Worm (Caenorhabditis elegans) whole organism, L4 larva: ENCODE data around the gene klo-1.

Source experiments
- T26A8.4 ChIP-seq: fragments of 200-800 bp; sonication (Bioruptor generic); IDR thresholded peaks from 2 replicates; pipeline ENCODE4 v1.3.6; 2022; ENCODE audit warnings: missing genetic modification characterization, missing compliant biosample characterization
- ZK337.2 ChIP-seq: fragments of 200-800 bp; sonication (Bioruptor generic); IDR thresholded peaks from 2 replicates; pipeline ENCODE4 v1.3.6; 2022; ENCODE audit warnings: missing genetic modification reagents, missing genetic modification characterization, missing compliant biosample characterization
- aly-2 ChIP-seq: sonication (generic microtip); optimal IDR thresholded peaks from 2 replicates; lab custom pipeline; 2018; ENCODE audit warnings: missing biosample characterization, missing genetic modification characterization
- ama-1 ChIP-seq: fragments of 150-350 bp; optimal IDR thresholded peaks from 2 replicates; lab custom pipeline; 2014; ENCODE audit warnings: inconsistent platforms, mixed read lengths
- ceh-20 ChIP-seq: fragments of 200-800 bp; sonication (Bioruptor generic); IDR thresholded peaks from 2 replicates; pipeline ENCODE4 v1.3.6; 2022; ENCODE audit warnings: missing genetic modification reagents, missing genetic modification characterization, missing compliant biosample characterization
- daf-16 ChIP-seq, 3 experiments: sonication (generic microtip); optimal IDR thresholded peaks; 2 replicates each; lab custom pipeline; 2016 to 2017; ENCODE audit warnings: missing genetic modification characterization in 3 of 3, missing genetic modification reagents in 3 of 3, mild to moderate bottlenecking in 2 of 3, missing compliant biosample characterization in 2 of 3, missing biosample characterization in 1 of 3, moderate library complexity in 1 of 3
- daf-19 ChIP-seq: fragments of 200-800 bp; sonication (Bioruptor generic); conservative IDR thresholded peaks from 2 replicates; pipeline ENCODE4 v1.3.6; 2022; ENCODE audit warnings: missing genetic modification characterization, missing compliant biosample characterization
- dmd-6 ChIP-seq: fragments of 200-800 bp; sonication (Bioruptor generic); IDR thresholded peaks from 2 replicates; pipeline ENCODE4 v1.3.6; 2022; ENCODE audit warnings: missing genetic modification reagents, missing genetic modification characterization, missing compliant biosample characterization
- dmd-9 ChIP-seq: fragments of 200-800 bp; sonication (Bioruptor generic); IDR thresholded peaks from 2 replicates; pipeline ENCODE4 v1.3.6; 2022; ENCODE audit warnings: missing genetic modification reagents, missing genetic modification characterization, missing compliant biosample characterization
- egl-43 ChIP-seq: fragments of 200-800 bp; sonication (Bioruptor generic); IDR thresholded peaks from 2 replicates; pipeline ENCODE4 v1.3.6; 2022; ENCODE audit warnings: missing genetic modification reagents, missing genetic modification characterization, missing compliant biosample characterization
- fkh-10 ChIP-seq: fragments of 150-350 bp; optimal IDR thresholded peaks from 2 replicates; lab custom pipeline; 2014; ENCODE audit warnings: missing biosample characterization, missing genetic modification reagents, missing genetic modification characterization
- hif-1 ChIP-seq, 2 experiments: sonication (generic microtip); optimal IDR thresholded peaks; 2 replicates each; lab custom pipeline; 2016 to 2017; ENCODE audit warnings: missing compliant biosample characterization in 2 of 2, missing genetic modification characterization in 2 of 2, missing genetic modification reagents in 2 of 2, missing genotype in 2 of 2, mild to moderate bottlenecking in 1 of 2
- hlh-11 ChIP-seq: fragments of 200-800 bp; sonication (Bioruptor generic); optimal IDR thresholded peaks from 2 replicates; lab custom pipeline; 2018; ENCODE audit warnings: mild to moderate bottlenecking, missing genetic modification characterization, missing compliant biosample characterization
- hlh-30 ChIP-seq: sonication (generic microtip); optimal IDR thresholded peaks from 2 replicates; lab custom pipeline; 2017; ENCODE audit warnings: antibody characterized with exemption, mild to moderate bottlenecking, missing genetic modification characterization, missing compliant biosample characterization; ENCODE audit not compliant: insufficient read depth
- hmg-1.1 ChIP-seq: fragments of 200-800 bp; sonication (Bioruptor generic); IDR thresholded peaks from 2 replicates; pipeline ENCODE4 v1.3.6; 2022; ENCODE audit warnings: missing genetic modification reagents, missing genetic modification characterization, missing compliant biosample characterization
- lim-7 ChIP-seq: fragments of 200-800 bp; sonication (Bioruptor generic); IDR thresholded peaks from 2 replicates; pipeline ENCODE4 v1.3.6; 2022; ENCODE audit warnings: missing genetic modification characterization, missing compliant biosample characterization
- lin-13 ChIP-seq: fragments of 150-350 bp; optimal IDR thresholded peaks from 2 replicates; lab custom pipeline; 2014; ENCODE audit warnings: missing biosample characterization, missing genetic modification reagents, missing genetic modification characterization
- lin-38 ChIP-seq: fragments of 200-800 bp; sonication (Bioruptor generic); IDR thresholded peaks from 2 replicates; pipeline ENCODE4 v1.3.6; 2022; ENCODE audit warnings: missing genetic modification reagents, missing genetic modification characterization, missing compliant biosample characterization
- lin-39 ChIP-seq: fragments of 150-350 bp; optimal IDR thresholded peaks from 2 replicates; lab custom pipeline; 2014; ENCODE audit warnings: missing biosample characterization, missing genetic modification reagents, missing genetic modification characterization
- mdl-1 ChIP-seq, 2 experiments: fragments of 150-350 bp in 1 of 2; sonication (generic microtip) in 1 of 2; optimal IDR thresholded peaks; 2 replicates each; lab custom pipeline; 2014 to 2017; ENCODE audit warnings: missing biosample characterization in 2 of 2, missing genetic modification characterization in 2 of 2
- nhr-10 ChIP-seq: fragments of 150-350 bp; optimal IDR thresholded peaks from 2 replicates; lab custom pipeline; 2014; ENCODE audit warnings: missing biosample characterization, missing genetic modification characterization
- nhr-11 ChIP-seq: fragments of 150-350 bp; optimal IDR thresholded peaks from 2 replicates; lab custom pipeline; 2014; ENCODE audit warnings: missing biosample characterization, missing genetic modification characterization
- nhr-237 ChIP-seq: sonication (generic microtip); optimal IDR thresholded peaks from 2 replicates; lab custom pipeline; 2017; ENCODE audit warnings: missing biosample characterization, missing genetic modification characterization
- nhr-42 ChIP-seq: fragments of 200-800 bp; sonication (Bioruptor generic); IDR thresholded peaks from 2 replicates; pipeline ENCODE4 v1.3.6; 2022; ENCODE audit warnings: missing genetic modification characterization, missing compliant biosample characterization
- pha-4 ChIP-seq, 2 experiments: fragments of 150-350 bp in 1 of 2; fragments of 200-800 bp in 1 of 2; sonication (Bioruptor generic) in 1 of 2; IDR thresholded peaks in 1 of 2; optimal IDR thresholded peaks in 1 of 2; 2 replicates each; pipeline versions ENCODE4 v1.3.6 to Lab custom; 2014 to 2022; ENCODE audit warnings: missing genetic modification characterization in 2 of 2, missing genetic modification reagents in 2 of 2, missing biosample characterization in 1 of 2, missing compliant biosample characterization in 1 of 2
- set-16 ChIP-seq: fragments of 200-800 bp; sonication (Bioruptor generic); IDR thresholded peaks from 2 replicates; pipeline ENCODE4 v1.3.6; 2022; ENCODE audit warnings: missing genetic modification reagents, missing genetic modification characterization, missing compliant biosample characterization
- skn-1 ChIP-seq: fragments of 150-350 bp; optimal IDR thresholded peaks from 2 replicates; lab custom pipeline; 2014; ENCODE audit warnings: missing biosample characterization, missing genetic modification characterization
- spr-1 ChIP-seq: sonication (generic microtip); optimal IDR thresholded peaks from 2 replicates; lab custom pipeline; 2016; ENCODE audit warnings: mild to moderate bottlenecking, missing genetic modification characterization, missing compliant biosample characterization
- tra-1 ChIP-seq: fragments of 200-800 bp; sonication (Bioruptor generic); IDR thresholded peaks from 2 replicates; pipeline ENCODE4 v1.3.6; 2022; ENCODE audit warnings: missing genetic modification reagents, missing genetic modification characterization, missing compliant biosample characterization
- unc-62 ChIP-seq, 3 experiments: fragments of 150-350 bp in 1 of 3; sonication (generic microtip); optimal IDR thresholded peaks in 2 of 3; peaks in 1 of 3; 1 replicate in 1 of 3; 2 replicates in 2 of 3; lab custom pipeline; 2014 to 2017; ENCODE audit warnings: missing biosample characterization in 3 of 3, missing genetic modification characterization in 3 of 3, missing genetic modification reagents in 3 of 3, missing genotype in 1 of 3
- vab-7 ChIP-seq: fragments of 200-800 bp; sonication (Bioruptor generic); IDR thresholded peaks from 2 replicates; pipeline ENCODE4 v1.3.6; 2022; ENCODE audit warnings: missing genetic modification reagents, missing genetic modification characterization, missing compliant biosample characterization
- zfp-2 ChIP-seq: sonication (generic microtip); optimal IDR thresholded peaks from 2 replicates; lab custom pipeline; 2016; ENCODE audit warnings: mild to moderate bottlenecking, missing genetic modification characterization, missing compliant biosample characterization
- zip-11 ChIP-seq: fragments of 200-800 bp; sonication (Bioruptor generic); IDR thresholded peaks from 2 replicates; pipeline ENCODE4 v1.3.6; 2022; ENCODE audit warnings: missing genetic modification characterization, missing compliant biosample characterization
- zip-2 ChIP-seq: fragments of 150-350 bp; optimal IDR thresholded peaks from 2 replicates; lab custom pipeline; 2014; ENCODE audit warnings: missing biosample characterization, missing genetic modification characterization
- ztf-11 ChIP-seq: fragments of 150-350 bp; optimal IDR thresholded peaks from 2 replicates; lab custom pipeline; 2014; ENCODE audit warnings: missing biosample characterization, missing genetic modification characterization

klo-1 gene

ce11 chrIV:7753108-7753507 lies 5.1 kb upstream of the klo-1 start, which contains the start of gene col-14:
col-14 (plus strand) TSS chrIV:7753408.
- TF ChIP-seq nhr-11 (no peak), fkh-10 (GFP tag; lab: Kevin White, UChicago) (no peak), dmd-9 (GFP tag; lab: Robert Waterston, UW) (no peak), pha-4 (GFP tag; IDR thresholded peaks at IDR 0.05; lab: Robert Waterston, UW) (no peak), pha-4 (tag; optimal IDR thresholded peaks at IDR 0.05; lab: Kevin White, UChicago) (no peak), tra-1 (GFP tag; lab: Robert Waterston, UW) (no peak), zfp-2 (tag; lab: Kevin White, UChicago) (no peak), T26A8.4 (GFP tag; lab: Robert Waterston, UW) (no peak), hlh-30 (no peak), nhr-237 (tag; lab: Kevin White, UChicago) (no peak), zip-11 (no peak), ztf-11 (tag; lab: Kevin White, UChicago) (no peak), ama-1 (lab: Kevin White, UChicago) (no peak)

- TF ChIP-seq vab-7 (no peak), zip-2 (tag; lab: Kevin White, UChicago) (no peak), hif-1 (tag; optimal IDR thresholded peaks at IDR 0.05; lab: Kevin White, UChicago) (no peak), unc-62 (GFP tag; optimal IDR thresholded peaks at IDR 0.05 in 1 of 2; lab: Kevin White, UChicago) (peak in 1 of 2 experiments; percentile 80), unc-62 (tag; optimal IDR thresholded peaks at IDR 0.05; lab: Kevin White, UChicago) (no peak)
- TF ChIP-seq, all 104 proteins: peak for 1
These were observed 4.5 kb downstream of the klo-1 start, which contains the start of gene npr-35 for ce11 chrIV:7743539-7743938. npr-35 (plus strand) TSS chrIV:7743839.

- TF ChIP-seq egl-43 (GFP tag; lab: Robert Waterston, UW) (no peak), ceh-20 (GFP tag; lab: Robert Waterston, UW) (no peak), lim-7 (no peak), hlh-11 (tag; lab: Kevin White, UChicago) (no peak), daf-19 (no peak), aly-2 (tag; lab: Kevin White, UChicago) (no peak), lin-13 (GFP tag; lab: Kevin White, UChicago) (no peak), nhr-10 (no peak), hmg-1.1 (GFP tag; lab: Robert Waterston, UW) (no peak), skn-1 (tag; lab: Kevin White, UChicago) (no peak), lin-38 (GFP tag; lab: Robert Waterston, UW) (no peak), nhr-42 (GFP tag; lab: Robert Waterston, UW) (no peak)
These were observed 11.4 kb downstream of the klo-1 start for ce11 chrIV:7736616-7737015.

- TF ChIP-seq set-16 (peak; percentile 91), mdl-1 (tag; optimal IDR thresholded peaks at IDR 0.05; lab: Kevin White, UChicago) (no peak), lin-39 (tag; lab: Kevin White, UChicago) (no peak), ceh-20 (GFP tag; lab: Robert Waterston, UW) (no peak), spr-1 (tag; lab: Kevin White, UChicago) (no peak), ama-1 (lab: Kevin White, UChicago) (no peak), zfp-2 (tag; lab: Kevin White, UChicago) (no peak), dmd-6 (no peak)
These were observed 13.4 kb downstream of the klo-1 start, which contains the start of gene clx-1 for ce11 chrIV:7734619-7735018. clx-1 (plus strand) TSS chrIV:7734648.

ce11 chrIV:7734173-7734572 lies 13.9 kb downstream of the klo-1 start:
- TF ChIP-seq ZK337.2 (no peak), daf-16 (GFP tag; optimal IDR thresholded peaks at IDR 0.05; lab: Kevin White, UChicago) (no peak), daf-16 (tag; optimal IDR thresholded peaks at IDR 0.05; lab: Kevin White, UChicago) (peak; percentile 93)
